Fruit fly (Drosophila melanogaster) whole organism, wandering third instar larva: Measurements from ENCODE around the gene CG2321.

ENCODE experiments used
- CG32264 ChIP-seq: fragments of 200-800 bp; sonication (Bioruptor generic); optimal IDR thresholded peaks from 2 replicates; lab custom pipeline; 2016; ENCODE audit warnings: missing biosample characterization, missing genetic modification characterization
- CG9705 ChIP-seq: fragments of 200-800 bp; sonication (Bioruptor generic); optimal IDR thresholded peaks from 2 replicates; lab custom pipeline; 2018; ENCODE audit warnings: missing biosample characterization, mild to moderate bottlenecking, missing genetic modification characterization
- CrebA ChIP-seq: fragments of 200-800 bp; sonication (Bioruptor generic); optimal IDR thresholded peaks from 2 replicates; lab custom pipeline; 2016; ENCODE audit warnings: missing biosample characterization, mild to moderate bottlenecking, missing genetic modification characterization, borderline replicate concordance
- Dfd ChIP-seq: fragments of >200 bp; optimal IDR thresholded peaks from 2 replicates; lab custom pipeline; 2017; ENCODE audit warnings: missing biosample characterization, missing genetic modification characterization
- Dif ChIP-seq: fragments of 200-275, 200-300 bp; sonication (Bioruptor generic); optimal IDR thresholded peaks from 2 replicates; lab custom pipeline; 2018; ENCODE audit warnings: missing biosample characterization, missing genetic modification characterization; ENCODE audit not compliant: partially characterized antibody
- GATAd ChIP-seq: sonication (Bioruptor generic); optimal IDR thresholded peaks from 2 replicates; lab custom pipeline; 2016; ENCODE audit warnings: missing biosample characterization, missing genetic modification characterization
- HLH106 ChIP-seq: fragments of 200-800 bp; optimal IDR thresholded peaks from 3 replicates; lab custom pipeline; 2019; ENCODE audit warnings: missing biosample characterization, mild to moderate bottlenecking, missing genetic modification characterization, moderate library complexity
- Hnf4 ChIP-seq: fragments of 200-800 bp; sonication (Bioruptor generic); optimal IDR thresholded peaks from 2 replicates; lab custom pipeline; 2016; ENCODE audit warnings: missing biosample characterization, mild to moderate bottlenecking, missing genetic modification characterization
- Hr78 ChIP-seq: fragments of >200 bp; optimal IDR thresholded peaks from 2 replicates; lab custom pipeline; 2017; ENCODE audit warnings: missing biosample characterization, missing genetic modification characterization
- Hr83 ChIP-seq: fragments of 200-300 bp; sonication (Bioruptor generic); optimal IDR thresholded peaks from 2 replicates; lab custom pipeline; 2016; ENCODE audit warnings: missing biosample characterization, mild to moderate bottlenecking, missing genetic modification characterization, moderate library complexity; ENCODE audit not compliant: poor library complexity, severe bottlenecking
- Mio ChIP-seq: sonication (Bioruptor generic); optimal IDR thresholded peaks from 2 replicates; lab custom pipeline; 2016; ENCODE audit warnings: missing biosample characterization, missing genetic modification characterization
- Myc ChIP-seq: fragments of >200 bp; optimal IDR thresholded peaks from 2 replicates; lab custom pipeline; 2017
- N ChIP-seq: fragments of >200 bp; optimal IDR thresholded peaks from 2 replicates; lab custom pipeline; 2018; ENCODE audit warnings: missing biosample characterization, missing external identifiers, missing genetic modification characterization
- OdsH ChIP-seq: fragments of 200-800 bp; sonication (Bioruptor generic); optimal IDR thresholded peaks from 2 replicates; lab custom pipeline; 2016; ENCODE audit warnings: missing biosample characterization, mild to moderate bottlenecking, missing genetic modification characterization
- Sp1 ChIP-seq: fragments of 200-800 bp; sonication (Bioruptor generic); optimal IDR thresholded peaks from 3 replicates; lab custom pipeline; 2019; ENCODE audit warnings: missing biosample characterization, mild to moderate bottlenecking, missing genetic modification characterization, moderate library complexity
- Vsx2 ChIP-seq: fragments of 200-300, 225-300 bp; sonication (Bioruptor generic); optimal IDR thresholded peaks from 2 replicates; lab custom pipeline; 2018; ENCODE audit warnings: missing biosample characterization, missing genetic modification characterization; ENCODE audit not compliant: partially characterized antibody
- dsf ChIP-seq: sonication (Bioruptor generic); optimal IDR thresholded peaks from 2 replicates; lab custom pipeline; 2016; ENCODE audit warnings: missing biosample characterization, missing genetic modification characterization, borderline replicate concordance
- ey ChIP-seq: fragments of 200-800 bp; sonication (Bioruptor generic); optimal IDR thresholded peaks from 2 replicates; lab custom pipeline; 2016; ENCODE audit warnings: missing biosample characterization, missing genetic modification characterization
- foxo ChIP-seq, 2 experiments: fragments of 200-800 bp; sonication (Bioruptor generic); optimal IDR thresholded peaks; 2 replicates in 1 of 2; 3 replicates in 1 of 2; lab custom pipeline; 2016 to 2017; ENCODE audit warnings: missing biosample characterization in 2 of 2, missing genetic modification characterization in 2 of 2
- fru ChIP-seq: fragments of 200-800 bp; sonication (Bioruptor generic); optimal IDR thresholded peaks from 3 replicates; lab custom pipeline; 2016; ENCODE audit warnings: missing biosample characterization, mild to moderate bottlenecking, missing genetic modification characterization
- h ChIP-seq: fragments of 200-800 bp; sonication (Bioruptor generic); optimal IDR thresholded peaks from 3 replicates; lab custom pipeline; 2016; ENCODE audit warnings: missing biosample characterization, mild to moderate bottlenecking, missing genetic modification characterization
- jim ChIP-seq: fragments of 175-275, 200-325 bp; sonication (Bioruptor generic); optimal IDR thresholded peaks from 2 replicates; lab custom pipeline; 2016; ENCODE audit warnings: missing biosample characterization, mild to moderate bottlenecking, missing genetic modification characterization
- pan ChIP-seq: fragments of >200 bp; optimal IDR thresholded peaks from 2 replicates; lab custom pipeline; 2017
- rgr ChIP-seq: fragments of 200-800 bp; sonication (Bioruptor generic); optimal IDR thresholded peaks from 3 replicates; lab custom pipeline; 2016; ENCODE audit warnings: missing biosample characterization, mild to moderate bottlenecking, missing genetic modification characterization
- sage ChIP-seq: fragments of 200-800 bp; sonication (Bioruptor generic); optimal IDR thresholded peaks from 2 replicates; lab custom pipeline; 2016; ENCODE audit warnings: missing biosample characterization, mild to moderate bottlenecking, missing genetic modification characterization
- sv ChIP-seq: fragments of 200-800 bp; sonication (Bioruptor generic); optimal IDR thresholded peaks from 3 replicates; lab custom pipeline; 2016; ENCODE audit warnings: missing biosample characterization, missing genetic modification characterization
- tai ChIP-seq: sonication (Bioruptor generic); optimal IDR thresholded peaks from 2 replicates; lab custom pipeline; 2016; ENCODE audit warnings: missing biosample characterization, missing genetic modification characterization
- usp ChIP-seq: fragments of >200 bp; optimal IDR thresholded peaks from 2 replicates; lab custom pipeline; 2017; ENCODE audit warnings: missing biosample characterization, missing genetic modification characterization
- woc ChIP-seq: sonication (Bioruptor generic); optimal IDR thresholded peaks from 2 replicates; lab custom pipeline; 2016; ENCODE audit warnings: missing biosample characterization, mild to moderate bottlenecking, missing genetic modification characterization

Gene CG2321

DNA sequence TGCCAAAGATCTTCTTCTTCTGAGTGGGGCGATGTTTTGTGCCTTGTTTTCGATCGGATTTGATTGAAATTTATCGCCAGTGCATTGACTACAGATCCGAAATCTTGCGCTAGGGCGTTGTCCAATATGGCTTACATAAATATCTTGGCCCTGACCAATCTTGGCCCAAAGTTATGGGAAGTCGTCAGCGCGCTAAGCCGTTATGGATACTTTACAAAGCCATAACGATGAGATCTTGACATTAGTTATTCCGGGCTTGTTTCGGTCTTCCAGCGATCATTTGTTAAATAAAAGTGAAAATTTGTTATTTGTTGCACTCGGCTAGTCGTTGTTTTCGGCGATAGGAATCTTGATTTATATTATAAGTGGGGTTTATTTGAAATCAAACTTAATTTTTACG is 29.4 kb upstream of the CG2321 start:
- TF ChIP-seq CG9705 (no peak), Hr78 (no peak), N (GFP tag; lab: Kevin White, UChicago) (no peak), Dfd (GFP tag; lab: Kevin White, UChicago) (no peak), sv (GFP tag; lab: Kevin White, UChicago) (no peak), h (GFP tag; lab: Kevin White, UChicago) (no peak), fru (no peak), pan (lab: Kevin White, UChicago) (no peak), jim (GFP tag; lab: Kevin White, UChicago) (no peak), woc (GFP tag; lab: Kevin White, UChicago) (no peak), GATAd (no peak), Hr83 (GFP tag; lab: Kevin White, UChicago) (no peak), sage (GFP tag; lab: Kevin White, UChicago) (no peak), CrebA (GFP tag; lab: Kevin White, UChicago) (no peak), Dif (GFP tag; lab: Kevin White, UChicago) (no peak), usp (GFP tag; lab: Kevin White, UChicago) (no peak), rgr (no peak), Mio (GFP tag; lab: Kevin White, UChicago) (no peak), HLH106 (tag; lab: Kevin White, UChicago) (no peak), tai (GFP tag; lab: Kevin White, UChicago) (no peak)

DNA sequence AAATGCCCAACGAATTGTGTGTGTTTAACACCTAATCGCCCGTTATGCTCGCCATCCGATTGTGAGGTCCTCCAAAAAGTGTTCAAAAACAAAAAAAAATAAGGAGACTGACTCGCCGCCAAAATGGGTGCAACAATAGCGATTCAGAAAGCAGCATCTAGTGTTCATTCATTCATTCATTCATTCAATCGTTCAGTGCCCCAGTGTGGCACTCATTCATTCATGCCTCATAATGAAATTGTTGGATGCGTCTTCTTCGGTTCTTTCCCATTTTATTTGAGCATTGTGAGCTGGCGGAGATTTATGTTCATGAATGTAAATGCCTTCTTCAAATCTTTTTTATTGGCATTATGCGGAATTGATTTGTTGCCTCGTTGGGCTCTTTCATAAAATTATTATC is 28.9 kb upstream of the CG2321 start:
- no peak for TF ChIP-seq GATAd
- TF ChIP-seq CrebA (GFP tag; lab: Kevin White, UChicago): no peak
- TF ChIP-seq OdsH (GFP tag; lab: Kevin White, UChicago): no peak
- TF ChIP-seq, all 38 proteins: peak for 0

DNA sequence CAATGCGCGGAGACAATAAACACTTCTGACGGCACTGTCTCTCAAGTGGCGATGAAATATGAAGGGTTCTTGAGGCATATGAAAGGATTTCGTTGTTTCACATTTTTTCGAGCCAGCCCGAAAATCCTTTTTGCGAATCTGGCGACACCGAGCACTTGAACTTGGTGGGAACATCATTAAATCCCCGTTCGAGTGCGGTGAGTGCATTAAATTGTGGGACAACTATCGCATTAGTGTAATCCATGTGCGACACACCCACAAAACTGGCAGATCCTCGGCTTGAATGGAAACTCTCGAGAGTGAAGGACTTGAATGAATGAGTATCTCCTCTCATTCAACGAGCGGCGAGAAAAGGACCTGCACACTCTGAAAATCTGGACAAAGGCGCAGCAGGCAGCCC is 27.7 kb upstream of the CG2321 start:
- no peak for TF ChIP-seq Myc
- TF ChIP-seq GATAd: no peak
- no peak for TF ChIP-seq ey (GFP tag; lab: Kevin White, UChicago)
- TF ChIP-seq Vsx2 (GFP tag; lab: Kevin White, UChicago): no peak
- TF ChIP-seq fru: no peak
- no peak for TF ChIP-seq dsf (GFP tag; lab: Kevin White, UChicago)
- no peak for TF ChIP-seq Sp1 (GFP tag; lab: Kevin White, UChicago)
- TF ChIP-seq CG9705: no peak
- no peak for TF ChIP-seq CrebA (GFP tag; lab: Kevin White, UChicago)
- no peak for TF ChIP-seq OdsH (GFP tag; lab: Kevin White, UChicago)
- no peak for TF ChIP-seq h (GFP tag; lab: Kevin White, UChicago)
- no peak for TF ChIP-seq foxo (GFP tag; optimal IDR thresholded peaks at IDR 0.05; lab: Kevin White, UChicago)
- no peak for TF ChIP-seq Hnf4 (GFP tag; lab: Kevin White, UChicago)
- no peak for TF ChIP-seq rgr
- TF ChIP-seq, all 38 proteins: peak for 0

DNA sequence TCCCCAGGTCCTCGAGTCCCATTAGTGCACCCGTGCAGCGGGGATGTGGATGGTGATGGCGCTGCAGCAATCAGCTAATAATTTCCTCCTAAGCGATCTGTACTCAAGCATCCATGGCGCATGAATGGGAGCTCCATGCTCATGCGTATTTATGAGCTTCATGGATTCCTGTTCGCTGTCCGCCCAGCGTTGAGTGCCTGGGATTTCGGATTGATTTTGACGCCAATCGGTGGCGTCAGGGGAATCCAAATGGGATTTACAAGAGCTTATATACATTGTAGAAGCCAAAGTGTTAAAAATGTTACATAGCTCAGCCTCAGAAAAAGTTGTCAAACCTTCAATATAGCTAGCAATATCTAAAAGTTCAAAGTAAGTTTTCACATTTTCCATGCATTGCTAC is 26.4 kb upstream of the CG2321 start, which contains the start of gene ND-20L:
ND-20L (plus strand) TSS at position 301 of the 400 bp plus-strand sequence.
- no peak for TF ChIP-seq foxo (GFP tag; optimal IDR thresholded peaks at IDR 0.05; lab: Kevin White, UChicago)
- TF ChIP-seq Vsx2 (GFP tag; lab: Kevin White, UChicago): no peak
- TF ChIP-seq HLH106 (tag; lab: Kevin White, UChicago): no peak
- TF ChIP-seq Dif (GFP tag; lab: Kevin White, UChicago): no peak
- no peak for TF ChIP-seq dsf (GFP tag; lab: Kevin White, UChicago)
- no peak for TF ChIP-seq CG32264 (GFP tag; lab: Kevin White, UChicago)
- TF ChIP-seq sage (GFP tag; lab: Kevin White, UChicago): no peak
- no peak for TF ChIP-seq jim (GFP tag; lab: Kevin White, UChicago)

DNA sequence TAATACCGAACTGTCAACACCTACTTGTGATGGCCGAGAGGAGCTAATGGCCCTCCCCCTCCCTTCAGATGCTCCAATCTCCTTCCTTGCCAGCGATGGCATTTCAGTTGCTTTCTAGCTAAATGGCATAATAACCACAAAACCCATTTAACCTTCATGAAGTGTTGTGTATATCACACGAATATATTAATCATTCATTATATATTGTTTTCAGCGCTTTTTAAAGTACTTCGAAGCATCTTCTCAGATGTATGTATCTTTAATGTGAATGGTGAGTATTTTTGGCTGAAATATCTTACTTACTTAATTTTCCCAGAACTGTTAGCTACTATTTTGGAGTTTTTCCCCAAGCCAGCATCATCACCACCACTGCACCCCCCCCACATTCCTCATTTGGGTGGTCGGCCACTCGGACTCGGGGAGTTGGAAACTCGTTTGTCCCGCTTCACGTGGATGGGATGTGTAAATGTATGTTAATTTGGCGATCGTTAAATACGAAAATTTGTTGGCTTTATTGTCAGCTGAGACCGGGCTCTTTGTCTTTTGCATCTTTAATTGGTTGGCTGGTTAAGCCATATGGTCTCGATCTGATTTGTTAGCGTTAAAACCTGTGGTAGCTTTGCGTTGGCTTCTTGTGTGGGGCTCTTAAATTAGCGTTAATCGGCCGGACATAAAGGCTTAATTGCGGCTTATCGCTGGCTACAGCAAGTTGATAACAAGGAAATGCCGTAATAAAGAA is 23.4 kb upstream of the CG2321 start:
- TF ChIP-seq Hr83 (GFP tag; lab: Kevin White, UChicago) (no peak), Myc (peak; percentile 47)
